Comparison of ENCODE assay signal across 3 fruit fly cellular contexts in the genomic region with DNA sequence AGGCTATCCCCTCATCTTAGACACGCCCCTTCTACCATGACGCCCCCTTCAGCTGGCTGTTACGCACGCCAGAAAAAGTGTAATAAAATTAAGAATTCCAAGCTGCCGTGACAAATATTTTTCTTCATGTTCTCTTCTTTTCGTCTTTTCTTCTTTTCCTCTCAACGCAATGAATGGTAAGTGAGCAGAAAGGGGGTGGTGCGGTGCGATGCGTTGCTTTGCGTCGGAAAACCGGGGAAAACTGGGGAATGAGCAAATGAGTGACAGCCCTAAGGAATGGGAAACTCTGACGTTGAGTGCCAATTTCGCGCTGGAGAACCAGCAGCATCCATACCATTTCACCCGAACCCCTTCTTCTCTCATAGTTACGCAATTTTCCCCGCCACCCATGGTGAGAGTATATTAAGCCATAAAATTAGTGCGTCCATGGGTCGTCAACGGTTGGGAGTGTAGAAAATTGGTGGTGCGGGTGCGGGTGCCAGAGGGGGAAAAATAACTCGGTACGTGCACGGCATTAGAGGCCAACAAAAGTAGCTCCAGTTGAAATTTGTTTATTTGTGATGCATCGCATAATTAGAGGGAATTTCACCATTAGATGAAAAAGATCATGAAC.
A peak's percentile ranks its signal among the peaks of the same experiment; 100 is the strongest.
TF ChIP-seq lines count a peak whose summit lies in the region.

No protein-coding gene starts in this region.

- TF ChIP-seq CTCF in whole organism, embryonic (GFP tag; optimal IDR thresholded peaks at IDR 0.05; lab: Kevin White, UChicago): no peak

TF ChIP-seq in whole organism, embryonic, 481 proteins besides CTCF, POLR2A, EP300 and RAD21 (continues in another document):
- TF ChIP-seq CG31388 (GFP tag; optimal IDR thresholded peaks at IDR 0.05; lab: Kevin White, UChicago): no peak
- peak; percentile 57 for TF ChIP-seq gcm (GFP tag; optimal IDR thresholded peaks at IDR 0.05; lab: Kevin White, UChicago)
- no peak for TF ChIP-seq Myb (GFP tag; optimal IDR thresholded peaks at IDR 0.05; lab: Kevin White, UChicago)
- peak; percentile 89 for TF ChIP-seq abd-A (tag; optimal IDR thresholded peaks at IDR 0.05; lab: Kevin White, UChicago)
- TF ChIP-seq Xbp1 (GFP tag; optimal IDR thresholded peaks at IDR 0.05; lab: Kevin White, UChicago): no peak
- TF ChIP-seq CG18476 (GFP tag; optimal IDR thresholded peaks at IDR 0.05; lab: Kevin White, UChicago): no peak
- no peak for TF ChIP-seq mirr (GFP tag; optimal IDR thresholded peaks at IDR 0.05; lab: Kevin White, UChicago)
- no peak for TF ChIP-seq CG8944 (GFP tag; optimal IDR thresholded peaks at IDR 0.05; lab: Kevin White, UChicago)
- TF ChIP-seq ERR (GFP tag; optimal IDR thresholded peaks at IDR 0.05; lab: Kevin White, UChicago): no peak
- TF ChIP-seq crol (GFP tag; IDR thresholded peaks at IDR 0.05; lab: Robert Waterston, UW): peak; percentile 82
- no peak for TF ChIP-seq Ets65A (GFP tag; lab: Kevin White, UChicago)
- no peak for TF ChIP-seq CG17829 (tag; optimal IDR thresholded peaks at IDR 0.05; lab: Kevin White, UChicago)
- no peak for TF ChIP-seq CG8089 (GFP tag; optimal IDR thresholded peaks at IDR 0.05; lab: Kevin White, UChicago)
- no peak for TF ChIP-seq fd64A (GFP tag; optimal IDR thresholded peaks at IDR 0.05; lab: Kevin White, UChicago)
- 0 out of 4 replicates have a peak, but pooled peaks have one; percentile 45 for TF ChIP-seq chinmo (GFP tag; IDR thresholded peaks at IDR 0.05; lab: Robert Waterston, UW; ENCODE audit: partially characterized antibody)
- peak; percentile 10 for TF ChIP-seq gsb-n (tag; optimal IDR thresholded peaks at IDR 0.05; lab: Kevin White, UChicago)
- TF ChIP-seq cato (GFP tag; optimal IDR thresholded peaks at IDR 0.05; lab: Kevin White, UChicago; ENCODE audit: borderline replicate concordance): no peak
- TF ChIP-seq sd (tag; optimal IDR thresholded peaks at IDR 0.05; lab: Kevin White, UChicago): peak; percentile 63
- TF ChIP-seq slbo (GFP tag; IDR thresholded peaks at IDR 0.05; lab: Robert Waterston, UW): no peak
- no peak for TF ChIP-seq CG12659 (GFP tag; optimal IDR thresholded peaks at IDR 0.05; lab: Kevin White, UChicago)
- no peak for TF ChIP-seq CG10366 (GFP tag; IDR thresholded peaks at IDR 0.05; lab: Robert Waterston, UW)
- TF ChIP-seq CG12769 (tag; optimal IDR thresholded peaks at IDR 0.05; lab: Kevin White, UChicago): peak; percentile 21
- peak; percentile 34; the same call in 1 of the 2 replicates for TF ChIP-seq rib (GFP tag; IDR thresholded peaks at IDR 0.05; lab: Robert Waterston, UW)
- no peak for TF ChIP-seq lilli (GFP tag; optimal IDR thresholded peaks at IDR 0.05; lab: Kevin White, UChicago)
- no peak for TF ChIP-seq tgo (GFP tag; IDR thresholded peaks at IDR 0.05; lab: Robert Waterston, UW)
- no peak for TF ChIP-seq HLHmδ (GFP tag; optimal IDR thresholded peaks at IDR 0.05; lab: Kevin White, UChicago)
- TF ChIP-seq CG16815 (GFP tag; optimal IDR thresholded peaks at IDR 0.05; lab: Kevin White, UChicago): no peak
- no peak for TF ChIP-seq pita (GFP tag; optimal IDR thresholded peaks at IDR 0.05; lab: Kevin White, UChicago)

TF ChIP-seq in whole organism, prepupa, 60 proteins besides CTCF, POLR2A, EP300 and RAD21:
- TF ChIP-seq Gug (GFP tag; IDR thresholded peaks at IDR 0.05; lab: Robert Waterston, UW) (no peak), Lpt (GFP tag; optimal IDR thresholded peaks at IDR 0.05; lab: Kevin White, UChicago) (no peak), eg (GFP tag; IDR thresholded peaks at IDR 0.05; lab: Robert Waterston, UW) (0 out of 3 replicates have a peak, but pooled peaks have one; percentile 14), CG8632 (GFP tag; optimal IDR thresholded peaks at IDR 0.05; lab: Kevin White, UChicago) (no peak)

TF ChIP-seq in whole organism, pupa, 21 proteins besides CTCF, POLR2A, EP300 and RAD21:
- TF ChIP-seq CG14655 (GFP tag; optimal IDR thresholded peaks at IDR 0.05; lab: Kevin White, UChicago) (peak; percentile 4), gl (tag; optimal IDR thresholded peaks at IDR 0.05; lab: Kevin White, UChicago) (no peak)
